Worm (Caenorhabditis elegans) whole organism, late embryonic: ENCODE measurements around the gene F48F7.5.

Experiments used
- C08G9.2 ChIP-seq: sonication (generic microtip); optimal IDR thresholded peaks from 2 replicates; lab custom pipeline; 2016; ENCODE audit warnings: mild to moderate bottlenecking, missing genetic modification characterization, moderate library complexity, missing compliant biosample characterization
- C38D4.7 ChIP-seq: fragments of 200-800 bp; sonication (Bioruptor generic); optimal IDR thresholded peaks from 2 replicates; lab custom pipeline; 2018; ENCODE audit warnings: mild to moderate bottlenecking, missing genetic modification characterization, moderate library complexity, missing compliant biosample characterization
- K02D7.2 ChIP-seq: sonication (generic microtip); optimal IDR thresholded peaks from 2 replicates; lab custom pipeline; 2017; ENCODE audit warnings: mild to moderate bottlenecking, missing genetic modification characterization, missing compliant biosample characterization
- T23F11.4 ChIP-seq: fragments of 200-800 bp; sonication (Bioruptor generic); optimal IDR thresholded peaks from 2 replicates; lab custom pipeline; 2018; ENCODE audit warnings: mild to moderate bottlenecking, missing genetic modification characterization, missing compliant biosample characterization
- ama-1 ChIP-seq: fragments of 150-350 bp; optimal IDR thresholded peaks from 2 replicates; lab custom pipeline; 2014
- ceh-14 ChIP-seq: sonication (generic microtip); optimal IDR thresholded peaks from 2 replicates; lab custom pipeline; 2016; ENCODE audit warnings: missing genotype, missing genetic modification characterization, missing compliant biosample characterization
- ceh-18 ChIP-seq: sonication (generic microtip); optimal IDR thresholded peaks from 2 replicates; lab custom pipeline; 2016; ENCODE audit warnings: missing genetic modification characterization, missing compliant biosample characterization
- ceh-19 ChIP-seq: fragments of 200-800 bp; sonication (Bioruptor generic); optimal IDR thresholded peaks from 2 replicates; lab custom pipeline; 2018; ENCODE audit warnings: mild to moderate bottlenecking, missing genetic modification characterization, missing compliant biosample characterization
- ceh-24 ChIP-seq: sonication (generic microtip); optimal IDR thresholded peaks from 2 replicates; lab custom pipeline; 2016; ENCODE audit warnings: mild to moderate bottlenecking, missing genetic modification characterization, missing compliant biosample characterization
- ceh-34 ChIP-seq: sonication (generic microtip); optimal IDR thresholded peaks from 2 replicates; lab custom pipeline; 2016; ENCODE audit warnings: mild to moderate bottlenecking, missing genetic modification characterization, missing compliant biosample characterization
- ceh-45 ChIP-seq: fragments of 200-800 bp; sonication (Bioruptor generic); IDR thresholded peaks from 2 replicates; pipeline ENCODE4 v1.3.6; 2022; ENCODE audit warnings: missing genetic modification reagents, missing genetic modification characterization, missing compliant biosample characterization
- ceh-6 ChIP-seq: fragments of 200-800 bp; sonication (Bioruptor generic); optimal IDR thresholded peaks from 2 replicates; lab custom pipeline; 2018; ENCODE audit warnings: mild to moderate bottlenecking, missing genetic modification characterization, missing compliant biosample characterization
- che-1 ChIP-seq: sonication (generic microtip); optimal IDR thresholded peaks from 2 replicates; lab custom pipeline; 2016; ENCODE audit warnings: mild to moderate bottlenecking, missing genetic modification characterization, missing compliant biosample characterization
- dmd-4 ChIP-seq: sonication (generic microtip); optimal IDR thresholded peaks from 2 replicates; lab custom pipeline; 2016; ENCODE audit warnings: borderline replicate concordance, missing genetic modification characterization, missing compliant biosample characterization
- dve-1 ChIP-seq: sonication (generic microtip); optimal IDR thresholded peaks from 2 replicates; lab custom pipeline; 2017; ENCODE audit warnings: antibody characterized with exemption, mild to moderate bottlenecking, missing genetic modification characterization, missing compliant biosample characterization
- ets-4 ChIP-seq: sonication (generic microtip); optimal IDR thresholded peaks from 2 replicates; lab custom pipeline; 2016; ENCODE audit warnings: missing genetic modification characterization, missing compliant biosample characterization
- fax-1 ChIP-seq: sonication (generic microtip); optimal IDR thresholded peaks from 2 replicates; lab custom pipeline; 2016; ENCODE audit warnings: missing genotype, missing genetic modification characterization, missing compliant biosample characterization
- fkh-6 ChIP-seq: sonication (generic microtip); optimal IDR thresholded peaks from 2 replicates; lab custom pipeline; 2016; ENCODE audit warnings: missing genetic modification characterization, missing compliant biosample characterization
- gmeb-2 ChIP-seq: sonication (generic microtip); optimal IDR thresholded peaks from 2 replicates; lab custom pipeline; 2016; ENCODE audit warnings: missing genetic modification characterization, inconsistent platforms, missing compliant biosample characterization
- hlh-13 ChIP-seq: fragments of 200-800 bp; sonication (Bioruptor generic); optimal IDR thresholded peaks from 2 replicates; lab custom pipeline; 2018; ENCODE audit warnings: mild to moderate bottlenecking, missing genetic modification characterization, missing compliant biosample characterization
- hlh-6 ChIP-seq: sonication (generic microtip); optimal IDR thresholded peaks from 2 replicates; lab custom pipeline; 2016; ENCODE audit warnings: missing genotype, missing genetic modification characterization, missing compliant biosample characterization
- lim-6 ChIP-seq: sonication (generic microtip); optimal IDR thresholded peaks from 2 replicates; lab custom pipeline; 2016; ENCODE audit warnings: missing genetic modification characterization, missing compliant biosample characterization
- lin-11 ChIP-seq: fragments of 200-800 bp; sonication (Bioruptor generic); optimal IDR thresholded peaks from 2 replicates; lab custom pipeline; 2018; ENCODE audit warnings: mild to moderate bottlenecking, missing genetic modification characterization, missing compliant biosample characterization
- madf-2 ChIP-seq: sonication (generic microtip); optimal IDR thresholded peaks from 2 replicates; lab custom pipeline; 2017; ENCODE audit warnings: missing genetic modification characterization, missing compliant biosample characterization
- nhr-11 ChIP-seq: fragments of 150-350 bp; optimal IDR thresholded peaks from 2 replicates; lab custom pipeline; 2014; ENCODE audit warnings: missing biosample characterization, missing genetic modification characterization
- odd-2 ChIP-seq: sonication (generic microtip); optimal IDR thresholded peaks from 2 replicates; lab custom pipeline; 2017; ENCODE audit warnings: antibody characterized with exemption, mild to moderate bottlenecking, missing genetic modification characterization, missing compliant biosample characterization
- pat-9 ChIP-seq: fragments of 200-800 bp; sonication (Bioruptor generic); optimal IDR thresholded peaks from 2 replicates; lab custom pipeline; 2018; ENCODE audit warnings: mild to moderate bottlenecking, missing genetic modification characterization, moderate library complexity, missing compliant biosample characterization
- pha-4 ChIP-seq: fragments of 150-350 bp; optimal IDR thresholded peaks from 2 replicates; lab custom pipeline; 2018; ENCODE audit warnings: missing biosample characterization, missing genetic modification reagents, missing genetic modification characterization
- sdc-2 ChIP-seq: sonication (generic microtip); optimal IDR thresholded peaks from 2 replicates; lab custom pipeline; 2016; ENCODE audit warnings: missing genotype, missing genetic modification characterization, missing compliant biosample characterization
- sox-2 ChIP-seq: fragments of 200-800 bp; sonication (Bioruptor generic); IDR thresholded peaks from 2 replicates; pipeline ENCODE4 v1.3.6; 2022; ENCODE audit warnings: missing genetic modification reagents, missing genetic modification characterization, missing compliant biosample characterization
- syd-9 ChIP-seq: sonication (generic microtip); optimal IDR thresholded peaks from 2 replicates; lab custom pipeline; 2016; ENCODE audit warnings: mild to moderate bottlenecking, missing genetic modification characterization, moderate library complexity, missing compliant biosample characterization
- tbx-2 ChIP-seq: sonication (generic microtip); optimal IDR thresholded peaks from 2 replicates; lab custom pipeline; 2016; ENCODE audit warnings: missing genetic modification characterization, missing compliant biosample characterization
- tbx-7 ChIP-seq: sonication (generic microtip); optimal IDR thresholded peaks from 2 replicates; lab custom pipeline; 2016; ENCODE audit warnings: missing genotype, missing genetic modification characterization, missing compliant biosample characterization
- unc-42 ChIP-seq: sonication (generic microtip); optimal IDR thresholded peaks from 2 replicates; lab custom pipeline; 2016; ENCODE audit warnings: missing genotype, missing genetic modification characterization, missing compliant biosample characterization
- unc-55 ChIP-seq: sonication (generic microtip); optimal IDR thresholded peaks from 2 replicates; lab custom pipeline; 2017; ENCODE audit warnings: missing biosample characterization, missing genetic modification reagents, missing genetic modification characterization
- unc-86 ChIP-seq: sonication (generic microtip); optimal IDR thresholded peaks from 2 replicates; lab custom pipeline; 2016; ENCODE audit warnings: missing genetic modification characterization, missing compliant biosample characterization
- zip-5 ChIP-seq: sonication (generic microtip); optimal IDR thresholded peaks from 2 replicates; lab custom pipeline; 2016; ENCODE audit warnings: missing genetic modification characterization, missing compliant biosample characterization

F48F7.5 gene

ce11 chrX:14016698-14017097, 41.2 kb downstream of the F48F7.5 start (continued):
- peak; percentile 56 for TF ChIP-seq sdc-2 (tag; lab: Kevin White, UChicago)
- no peak for TF ChIP-seq T23F11.4
- no peak for TF ChIP-seq ets-4 (tag; lab: Kevin White, UChicago)
- TF ChIP-seq hlh-13 = no peak
- peak; percentile 9 for TF ChIP-seq pat-9
- TF ChIP-seq tbx-7 (tag; lab: Kevin White, UChicago) = no peak
- TF ChIP-seq K02D7.2 (tag; lab: Kevin White, UChicago) = no peak
- TF ChIP-seq lin-11 = no peak
- no peak for TF ChIP-seq madf-2 (tag; lab: Kevin White, UChicago)
- TF ChIP-seq hlh-6 = no peak
- TF ChIP-seq C38D4.7 (GFP tag; lab: Kevin White, UChicago) = no peak
- TF ChIP-seq ceh-18 (tag; lab: Kevin White, UChicago) = peak; percentile 86
- TF ChIP-seq zip-5 = no peak
- TF ChIP-seq nhr-11 = no peak
- peak; percentile 59 for TF ChIP-seq tbx-2 (tag; lab: Kevin White, UChicago)
- TF ChIP-seq ceh-24 = no peak
- no peak for TF ChIP-seq ceh-45 (GFP tag; lab: Robert Waterston, UW)
- peak; percentile 19 for TF ChIP-seq ceh-14 (tag; lab: Kevin White, UChicago)
- no peak for TF ChIP-seq pha-4 (tag; lab: Kevin White, UChicago)
- peak; percentile 25 for TF ChIP-seq fax-1 (tag; lab: Kevin White, UChicago)
- TF ChIP-seq ceh-6 = no peak
- peak; percentile 73 for TF ChIP-seq unc-42 (tag; lab: Kevin White, UChicago)
- peak; percentile 9 for TF ChIP-seq ceh-19 (GFP tag; lab: Kevin White, UChicago)
- TF ChIP-seq ceh-34 (tag; lab: Kevin White, UChicago) = peak; percentile 67

DNA sequence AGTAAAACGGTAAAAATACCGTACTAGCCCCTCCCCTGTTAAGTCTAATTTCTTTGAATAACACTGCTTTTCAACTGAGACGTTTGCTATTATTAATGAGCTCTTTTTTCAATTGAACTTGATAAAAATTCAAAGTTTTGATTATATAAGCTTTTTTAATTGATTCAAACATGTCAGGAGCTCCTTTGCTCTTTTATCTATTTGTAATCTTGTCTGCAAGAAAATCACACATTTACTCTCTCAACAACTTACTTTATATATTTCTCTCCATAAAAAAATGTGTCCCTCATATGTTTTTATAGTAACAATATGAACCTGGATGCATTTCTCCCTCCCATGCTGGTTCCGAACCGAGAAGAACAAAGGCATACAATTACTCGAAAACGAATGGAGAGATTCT, 44.8 kb downstream of the F48F7.5 start, which contains the start of gene C04C11.1:
Gene C04C11.1, plus strand, starts transcription at position 301 of the 400 bp plus-strand sequence.
- TF ChIP-seq fkh-6 (tag; lab: Kevin White, UChicago) (no peak), sox-2 (no peak), che-1 (tag; lab: Kevin White, UChicago) (no peak), odd-2 (no peak), pha-4 (tag; lab: Kevin White, UChicago) (no peak), C08G9.2 (tag; lab: Kevin White, UChicago) (no peak), syd-9 (no peak), ama-1 (no peak)

DNA sequence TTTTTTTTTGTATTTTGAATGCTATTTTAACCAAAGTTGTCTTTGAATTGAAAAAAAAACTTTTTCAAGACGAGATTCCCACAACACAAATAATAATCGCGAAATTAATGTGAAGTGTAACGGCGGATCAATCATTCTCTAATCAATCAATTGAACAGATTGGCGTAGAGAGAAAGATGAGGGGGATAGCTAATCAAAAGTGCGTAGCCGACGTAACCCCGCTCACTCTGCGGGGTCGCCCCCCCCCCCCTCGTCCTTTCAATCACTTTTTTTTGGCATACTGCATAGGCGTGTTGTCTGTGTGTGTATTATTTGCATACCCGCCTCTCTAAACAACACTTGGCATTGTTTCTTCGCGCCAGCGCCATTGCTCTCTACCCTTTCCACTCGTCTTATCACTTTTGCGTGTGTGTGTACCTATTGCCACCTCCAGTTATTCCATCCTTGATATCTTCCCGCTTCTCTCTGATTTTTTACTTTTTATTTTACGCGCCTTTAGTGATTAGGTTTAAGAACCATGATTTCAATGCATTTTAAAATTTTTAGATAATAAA, 49.0 kb downstream of the F48F7.5 start:
- TF ChIP-seq unc-55 (GFP tag; lab: Kevin White, UChicago) (peak; percentile 81), fkh-6 (tag; lab: Kevin White, UChicago) (no peak), dmd-4 (no peak), ceh-34 (tag; lab: Kevin White, UChicago) (peak; percentile 4), hlh-13 (no peak), unc-86 (tag; lab: Kevin White, UChicago) (no peak), dve-1 (tag; lab: Kevin White, UChicago) (no peak), gmeb-2 (tag; lab: Kevin White, UChicago) (no peak), fax-1 (tag; lab: Kevin White, UChicago) (no peak), sox-2 (no peak), lim-6 (tag; lab: Kevin White, UChicago) (no peak), tbx-2 (tag; lab: Kevin White, UChicago) (no peak)
